Fruit fly (Drosophila melanogaster) whole organism, embryonic: ENCODE results near the gene CG43998.

Experiments used
- Bdp1 ChIP-seq: fragments of 200-800 bp; sonication (Bioruptor generic); optimal IDR thresholded peaks from 3 replicates; lab custom pipeline; 2016; ENCODE audit warnings: missing biosample characterization, missing genetic modification characterization
- CG10267 ChIP-seq: fragments of 200-800 bp; sonication (Bioruptor generic); optimal IDR thresholded peaks from 2 replicates; lab custom pipeline; 2018; ENCODE audit warnings: missing biosample characterization, mild to moderate bottlenecking, missing genetic modification characterization, moderate library complexity
- CG12071 ChIP-seq: fragments of 200-800 bp; sonication (Bioruptor generic); optimal IDR thresholded peaks from 3 replicates; lab custom pipeline; 2018; ENCODE audit warnings: missing biosample characterization, mild to moderate bottlenecking, missing genetic modification characterization
- CG13123 ChIP-seq: fragments of 200-800 bp; sonication (Bioruptor generic); optimal IDR thresholded peaks from 2 replicates; lab custom pipeline; 2016; ENCODE audit warnings: missing biosample characterization, missing genetic modification characterization
- CG13624 ChIP-seq: fragments of 200-800 bp; sonication (Bioruptor generic); optimal IDR thresholded peaks from 2 replicates; lab custom pipeline; 2016; ENCODE audit warnings: missing biosample characterization, missing genetic modification characterization
- CG14050 ChIP-seq: fragments of 200-800 bp; sonication (Bioruptor generic); IDR thresholded peaks from 3 replicates; pipeline ENCODE4 v1.3.6; 2022; ENCODE audit warnings: missing biosample characterization, missing genetic modification characterization
- CG14965 ChIP-seq: fragments of 200-800 bp; sonication (Bioruptor generic); optimal IDR thresholded peaks from 2 replicates; lab custom pipeline; 2016; ENCODE audit warnings: missing biosample characterization, missing genetic modification characterization, borderline replicate concordance
- CG15514 ChIP-seq: fragments of 200-800 bp; sonication (Bioruptor generic); optimal IDR thresholded peaks from 3 replicates; lab custom pipeline; 2017; ENCODE audit warnings: missing biosample characterization, missing genetic modification characterization, mild to moderate bottlenecking, moderate library complexity, missing genetic modification reagents
- CG17328 ChIP-seq: fragments of 200-800 bp; sonication (Bioruptor generic); IDR thresholded peaks from 2 replicates; pipeline ENCODE4 v1.3.6; 2022; ENCODE audit warnings: missing biosample characterization, missing genetic modification characterization
- CG17385 ChIP-seq: fragments of 200-800 bp; sonication (Bioruptor generic); optimal IDR thresholded peaks from 3 replicates; lab custom pipeline; 2018; ENCODE audit warnings: missing biosample characterization, mild to moderate bottlenecking, missing genetic modification characterization
- CG17912 ChIP-seq: fragments of 200-800 bp; sonication (Bioruptor generic); optimal IDR thresholded peaks from 2 replicates; lab custom pipeline; 2018; ENCODE audit warnings: missing biosample characterization, mild to moderate bottlenecking, missing genetic modification characterization
- CG2712 ChIP-seq: fragments of 200-800 bp; optimal IDR thresholded peaks from 3 replicates; lab custom pipeline; 2019; ENCODE audit warnings: missing biosample characterization, mild to moderate bottlenecking, missing genetic modification characterization, moderate library complexity
- CG31365 ChIP-seq: fragments of 200-800 bp; sonication (Bioruptor generic); optimal IDR thresholded peaks from 2 replicates; lab custom pipeline; 2018; ENCODE audit warnings: missing biosample characterization, mild to moderate bottlenecking, missing genetic modification characterization
- CG4424 ChIP-seq: fragments of 200-800 bp; sonication (Bioruptor generic); optimal IDR thresholded peaks from 3 replicates; lab custom pipeline; 2016; ENCODE audit warnings: missing biosample characterization, missing genetic modification characterization
- CG6272 ChIP-seq: fragments of 200-800 bp; sonication (Bioruptor generic); IDR thresholded peaks from 2 replicates; pipeline ENCODE4 v1.3.6; 2022; ENCODE audit warnings: missing biosample characterization, missing genetic modification characterization
- CG9437 ChIP-seq: fragments of 200-800 bp; sonication (Bioruptor generic); optimal IDR thresholded peaks from 2 replicates; lab custom pipeline; 2018; ENCODE audit warnings: missing biosample characterization, mild to moderate bottlenecking, missing genetic modification characterization
- Chrac-16 ChIP-seq: fragments of 200-800 bp; sonication (Bioruptor generic); optimal IDR thresholded peaks from 3 replicates; lab custom pipeline; 2016; ENCODE audit warnings: missing biosample characterization, missing genetic modification characterization
- Dip2 ChIP-seq: fragments of 200-800 bp; sonication (Bioruptor generic); IDR thresholded peaks from 2 replicates; pipeline ENCODE4 v1.3.6; 2022; ENCODE audit warnings: missing biosample characterization, missing genetic modification characterization
- HHEX ChIP-seq: fragments of 200-800 bp; sonication (Bioruptor generic); optimal IDR thresholded peaks from 3 replicates; lab custom pipeline; 2017; ENCODE audit warnings: missing biosample characterization, mild to moderate bottlenecking, missing genetic modification characterization, missing genetic modification reagents
- HLH4C ChIP-seq: fragments of 200-800 bp; sonication (Bioruptor generic); IDR thresholded peaks from 3 replicates; pipeline ENCODE4 v1.3.6; 2022; ENCODE audit warnings: missing biosample characterization, missing genetic modification characterization; ENCODE audit not compliant: partially characterized antibody
- Hand ChIP-seq: fragments of 200-800 bp; sonication (Bioruptor generic); optimal IDR thresholded peaks from 2 replicates; lab custom pipeline; 2017; ENCODE audit warnings: mild to moderate bottlenecking, missing biosample characterization, missing genetic modification reagents, missing genetic modification characterization
- Hey ChIP-seq: fragments of 200-800 bp; sonication (Bioruptor generic); optimal IDR thresholded peaks from 3 replicates; lab custom pipeline; 2018; ENCODE audit warnings: missing biosample characterization, mild to moderate bottlenecking, missing genetic modification characterization
- HmgZ ChIP-seq: fragments of 200-800 bp; sonication (Bioruptor generic); optimal IDR thresholded peaks from 2 replicates; lab custom pipeline; 2018; ENCODE audit warnings: missing biosample characterization, mild to moderate bottlenecking, missing genetic modification characterization
- Hmr ChIP-seq: fragments of 200-800 bp; sonication (Bioruptor generic); optimal IDR thresholded peaks from 3 replicates; lab custom pipeline; 2017; ENCODE audit warnings: mild to moderate bottlenecking, missing biosample characterization, missing genetic modification reagents, missing genetic modification characterization
- MESR4 ChIP-seq: fragments of 200-800 bp; sonication (Bioruptor generic); optimal IDR thresholded peaks from 2 replicates; lab custom pipeline; 2018; ENCODE audit warnings: missing biosample characterization, mild to moderate bottlenecking, missing genetic modification characterization, moderate library complexity
- Meics ChIP-seq: fragments of 200-800 bp; sonication (Bioruptor generic); optimal IDR thresholded peaks from 2 replicates; lab custom pipeline; 2017; ENCODE audit warnings: missing biosample characterization, mild to moderate bottlenecking, missing genetic modification characterization
- NFAT ChIP-seq: fragments of 200-800 bp; sonication (Bioruptor generic); IDR thresholded peaks from 2 replicates; pipeline ENCODE4 v1.3.6; 2022; ENCODE audit warnings: missing biosample characterization, missing genetic modification characterization
- Ptx1 ChIP-seq: fragments of 200-800 bp; sonication (Bioruptor generic); IDR thresholded peaks from 2 replicates; pipeline ENCODE4 v1.3.6; 2022; ENCODE audit warnings: missing biosample characterization, missing genetic modification characterization
- Spps ChIP-seq: fragments of 200-800 bp; sonication (Bioruptor generic); optimal IDR thresholded peaks from 2 replicates; lab custom pipeline; 2018; ENCODE audit warnings: missing biosample characterization, mild to moderate bottlenecking, missing genetic modification characterization
- Stat92E ChIP-seq, 3 experiments: fragments of >200 bp in 2 of 3; fragments of 200-800 bp in 1 of 3; sonication (Bioruptor generic) in 1 of 3; optimal IDR thresholded peaks; 2 replicates each; lab custom pipeline; 2017 to 2019; ENCODE audit warnings: missing biosample characterization in 3 of 3, missing genetic modification characterization in 3 of 3, mild to moderate bottlenecking in 1 of 3, moderate library complexity in 1 of 3
- ase ChIP-seq: fragments of 200-800 bp; sonication (Bioruptor generic); IDR thresholded peaks from 3 replicates; pipeline ENCODE4 v1.3.6; 2022; ENCODE audit warnings: missing biosample characterization, missing genetic modification characterization
- bowl ChIP-seq: fragments of 200-800 bp; sonication (Bioruptor generic); IDR thresholded peaks from 2 replicates; pipeline ENCODE4 v1.3.6; 2022; ENCODE audit warnings: missing biosample characterization, missing genetic modification characterization
- cato ChIP-seq: fragments of 200-800 bp; sonication (Bioruptor generic); optimal IDR thresholded peaks from 2 replicates; lab custom pipeline; 2016; ENCODE audit warnings: missing biosample characterization, missing genetic modification characterization, borderline replicate concordance
- chinmo ChIP-seq: fragments of 200-800 bp; sonication (Bioruptor generic); IDR thresholded peaks from 4 replicates; pipeline ENCODE4 v1.3.6; 2022; ENCODE audit warnings: missing biosample characterization, missing genetic modification characterization; ENCODE audit not compliant: partially characterized antibody
- ci ChIP-seq: fragments of 200-800 bp; sonication (Bioruptor generic); IDR thresholded peaks from 3 replicates; pipeline ENCODE4 v1.3.6; 2022; ENCODE audit warnings: missing biosample characterization, missing genetic modification characterization
- gem ChIP-seq: fragments of 200-800 bp; sonication (Bioruptor generic); optimal IDR thresholded peaks from 2 replicates; lab custom pipeline; 2019; ENCODE audit warnings: missing biosample characterization, mild to moderate bottlenecking, missing genetic modification characterization, moderate library complexity
- gsb ChIP-seq: fragments of 200-800 bp; sonication (Bioruptor generic); IDR thresholded peaks from 2 replicates; pipeline ENCODE4 v1.3.6; 2022; ENCODE audit warnings: missing biosample characterization, missing genetic modification characterization
- her ChIP-seq: fragments of 200-800 bp; sonication (Bioruptor generic); optimal IDR thresholded peaks from 2 replicates; lab custom pipeline; 2016; ENCODE audit warnings: missing biosample characterization, missing genetic modification characterization
- knrl ChIP-seq: fragments of 200-800 bp; sonication (Bioruptor generic); IDR thresholded peaks from 3 replicates; pipeline ENCODE4 v1.3.6; 2022; ENCODE audit warnings: missing biosample characterization, missing genetic modification characterization; ENCODE audit not compliant: partially characterized antibody
- mld ChIP-seq: fragments of 200-800 bp; sonication (Bioruptor generic); IDR thresholded peaks from 3 replicates; pipeline ENCODE4 v1.3.6; 2022; ENCODE audit warnings: missing biosample characterization, missing genetic modification characterization; ENCODE audit not compliant: partially characterized antibody
- nmo ChIP-seq: fragments of 200-800 bp; sonication (Bioruptor generic); optimal IDR thresholded peaks from 2 replicates; lab custom pipeline; 2018; ENCODE audit warnings: missing biosample characterization, mild to moderate bottlenecking, missing genetic modification characterization, moderate library complexity
- p53 ChIP-seq: fragments of 200-800 bp; sonication (Bioruptor generic); optimal IDR thresholded peaks from 2 replicates; lab custom pipeline; 2016; ENCODE audit warnings: missing biosample characterization, missing genetic modification characterization
- pum ChIP-seq: fragments of 200-800 bp; sonication (Bioruptor generic); optimal IDR thresholded peaks from 2 replicates; lab custom pipeline; 2016; ENCODE audit warnings: missing biosample characterization, missing genetic modification characterization
- row ChIP-seq: fragments of 200-800 bp; sonication (Bioruptor generic); IDR thresholded peaks from 3 replicates; pipeline ENCODE4 v1.3.6; 2022; ENCODE audit warnings: missing biosample characterization, missing genetic modification characterization
- slbo ChIP-seq: fragments of 200-800 bp; sonication (Bioruptor generic); IDR thresholded peaks from 2 replicates; pipeline ENCODE4 v1.3.6; 2022; ENCODE audit warnings: missing biosample characterization, missing genetic modification characterization
- sqz ChIP-seq: fragments of 200-800 bp; sonication (Bioruptor generic); optimal IDR thresholded peaks from 3 replicates; lab custom pipeline; 2018; ENCODE audit warnings: missing biosample characterization, mild to moderate bottlenecking, missing genetic modification characterization
- sug ChIP-seq: fragments of 200-800 bp; optimal IDR thresholded peaks from 2 replicates; lab custom pipeline; 2019; ENCODE audit warnings: missing biosample characterization, mild to moderate bottlenecking, missing genetic modification characterization, moderate library complexity
- tap ChIP-seq: fragments of 200-800 bp; optimal IDR thresholded peaks from 3 replicates; lab custom pipeline; 2019; ENCODE audit warnings: missing biosample characterization, mild to moderate bottlenecking, missing genetic modification characterization, moderate library complexity
- unpg ChIP-seq: fragments of 200-800 bp; sonication (Bioruptor generic); optimal IDR thresholded peaks from 3 replicates; lab custom pipeline; 2018; ENCODE audit warnings: missing biosample characterization, mild to moderate bottlenecking, missing genetic modification characterization, moderate library complexity

The CG43998 gene

DNA sequence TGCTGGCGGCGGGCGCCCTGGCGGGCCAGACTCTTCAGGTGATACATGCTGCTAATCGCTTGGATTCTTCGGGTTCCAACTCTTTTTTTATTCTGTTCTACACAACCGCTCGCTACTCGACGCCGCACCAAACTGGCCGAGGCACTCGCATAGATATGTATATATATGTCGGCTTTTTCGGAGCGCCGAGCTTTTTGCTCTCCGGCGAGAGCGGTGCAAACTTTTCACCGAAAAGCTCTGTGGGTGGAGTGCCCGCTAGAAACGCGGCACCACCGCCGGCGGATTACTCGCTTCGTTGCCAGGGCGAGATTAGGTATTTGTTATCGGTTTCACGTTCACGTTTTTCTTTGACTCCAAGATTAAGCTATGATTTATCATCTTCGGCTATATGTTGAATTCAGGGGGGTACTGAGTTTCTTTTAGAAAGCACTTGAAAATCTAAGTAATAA lies 14.2 kb upstream of the CG43998 start, which contains the start of gene Gdh (continued):
- TF ChIP-seq CG17328 (GFP tag; lab: Robert Waterston, UW), result peak; percentile 32; the same call in 1 of the 2 replicates
- TF ChIP-seq Hey (tag; lab: Kevin White, UChicago), result no peak
- TF ChIP-seq Stat92E (GFP tag; optimal IDR thresholded peaks at IDR 0.05; lab: Kevin White, UChicago), result peak in 1 of 3 experiments; percentile 12
- peak; percentile 36; the same call in 1 of the 3 replicates for TF ChIP-seq row
- TF ChIP-seq slbo (GFP tag; lab: Robert Waterston, UW), result 0 out of 2 replicates have a peak, but pooled peaks have one; percentile 43
- no peak for TF ChIP-seq mld (GFP tag; lab: Robert Waterston, UW)
- 0 out of 3 replicates have a peak, but pooled peaks have one; percentile 33 for TF ChIP-seq knrl (GFP tag; lab: Robert Waterston, UW)
- no peak for TF ChIP-seq cato (GFP tag; lab: Kevin White, UChicago)
- peak; percentile 51; the same call in 1 of the 3 replicates for TF ChIP-seq HLH4C
- no peak for TF ChIP-seq CG14050 (GFP tag; lab: Robert Waterston, UW)
- TF ChIP-seq Chrac-16 (GFP tag; lab: Kevin White, UChicago), result no peak
- peak; percentile 3 for TF ChIP-seq her (GFP tag; lab: Kevin White, UChicago)
- no peak for TF ChIP-seq pum
- no peak for TF ChIP-seq Dip2 (GFP tag; lab: Robert Waterston, UW)
- TF ChIP-seq unpg (GFP tag; lab: Kevin White, UChicago), result no peak
- no peak for TF ChIP-seq ase (GFP tag; lab: Robert Waterston, UW)
- TF ChIP-seq ci (GFP tag; lab: Robert Waterston, UW), result peak; percentile 76
- peak; percentile 52 for TF ChIP-seq CG17385
- peak; percentile 47 for TF ChIP-seq CG12071 (GFP tag; lab: Kevin White, UChicago)
- TF ChIP-seq CG14965 (GFP tag; lab: Kevin White, UChicago), result no peak
- peak; percentile 23 for TF ChIP-seq p53 (GFP tag; lab: Kevin White, UChicago)
- TF ChIP-seq Meics (GFP tag; lab: Kevin White, UChicago), result peak; percentile 18
- TF ChIP-seq CG13123, result no peak
- peak; percentile 49 for TF ChIP-seq CG15514 (GFP tag; lab: Kevin White, UChicago)
- TF ChIP-seq CG31365, result peak; percentile 15
- TF ChIP-seq Spps, result no peak
- TF ChIP-seq Ptx1 (GFP tag; lab: Robert Waterston, UW), result no peak
- TF ChIP-seq HmgZ, result peak; percentile 64
- no peak for TF ChIP-seq CG10267 (tag; lab: Kevin White, UChicago)
- TF ChIP-seq HHEX (GFP tag; lab: Kevin White, UChicago), result peak; percentile 6
- peak; percentile 41 for TF ChIP-seq tap (tag; lab: Kevin White, UChicago)
- TF ChIP-seq nmo, result no peak
- no peak for TF ChIP-seq bowl (GFP tag; lab: Robert Waterston, UW)
- peak; percentile 27 for TF ChIP-seq CG2712 (tag; lab: Kevin White, UChicago)
- TF ChIP-seq Hmr (GFP tag; lab: Kevin White, UChicago), result peak; percentile 9
- TF ChIP-seq CG9437 (GFP tag; lab: Kevin White, UChicago), result no peak
- TF ChIP-seq CG13624, result peak; percentile 46
- no peak for TF ChIP-seq Bdp1
- peak; percentile 59 for TF ChIP-seq NFAT
- TF ChIP-seq MESR4, result peak; percentile 18
- TF ChIP-seq CG6272, result 0 out of 2 replicates have a peak, but pooled peaks have one; percentile 14
- peak; percentile 68 for TF ChIP-seq sug (tag; lab: Kevin White, UChicago)
- TF ChIP-seq Hand, result peak; percentile 65
- no peak for TF ChIP-seq gem
- TF ChIP-seq gsb (GFP tag; lab: Robert Waterston, UW), result 0 out of 2 replicates have a peak, but pooled peaks have one; percentile 6
- no peak for TF ChIP-seq CG4424 (GFP tag; lab: Kevin White, UChicago)
- TF ChIP-seq chinmo, result peak; percentile 91; the same call in 3 of the 4 replicates
- TF ChIP-seq CG17912 (GFP tag; lab: Kevin White, UChicago), result no peak
- peak; percentile 36 for TF ChIP-seq sqz (GFP tag; lab: Kevin White, UChicago)
